Worm (Caenorhabditis elegans) whole organism, L3 larva: Measurements from ENCODE around the gene col-105.
A peak's percentile ranks its signal among the peaks of the same experiment; 100 is the strongest.

Experiments used
- R02D3.7 ChIP-seq: fragments of 150-350 bp; optimal IDR thresholded peaks from 2 replicates; lab custom pipeline; 2014; ENCODE audit warnings: missing biosample characterization, missing genetic modification characterization
- ZK546.5 ChIP-seq: sonication (generic microtip); optimal IDR thresholded peaks from 2 replicates; lab custom pipeline; 2017; ENCODE audit warnings: missing biosample characterization, missing genetic modification characterization
- aly-2 ChIP-seq: fragments of 150-350 bp; optimal IDR thresholded peaks from 2 replicates; lab custom pipeline; 2014; ENCODE audit warnings: missing biosample characterization, missing genetic modification characterization
- ceh-28 ChIP-seq: fragments of 150-350 bp; optimal IDR thresholded peaks from 2 replicates; lab custom pipeline; 2014; ENCODE audit warnings: missing biosample characterization, missing genetic modification reagents, missing genetic modification characterization
- ceh-9 ChIP-seq: sonication (generic microtip); optimal IDR thresholded peaks from 2 replicates; lab custom pipeline; 2018; ENCODE audit warnings: missing biosample characterization, missing genetic modification characterization
- egl-27 ChIP-seq: sonication (generic microtip); optimal IDR thresholded peaks from 4 replicates; lab custom pipeline; 2017; ENCODE audit warnings: missing biosample characterization, missing genetic modification reagents, missing genetic modification characterization
- egl-5 ChIP-seq: fragments of 150-350 bp; optimal IDR thresholded peaks from 2 replicates; lab custom pipeline; 2017; ENCODE audit warnings: missing biosample characterization, missing genetic modification reagents, missing genetic modification characterization, inconsistent platforms
- elt-1 ChIP-seq: fragments of 150-350 bp; optimal IDR thresholded peaks from 2 replicates; lab custom pipeline; 2014; ENCODE audit warnings: missing biosample characterization, missing genetic modification characterization
- elt-2 ChIP-seq: sonication (generic microtip); optimal IDR thresholded peaks from 2 replicates; lab custom pipeline; 2016; ENCODE audit warnings: missing genetic modification reagents, mild to moderate bottlenecking, missing genetic modification characterization, missing compliant biosample characterization
- fkh-10 ChIP-seq: sonication (generic microtip); optimal IDR thresholded peaks from 2 replicates; lab custom pipeline; 2017; ENCODE audit warnings: missing biosample characterization, missing genetic modification reagents, missing genetic modification characterization
- fkh-2 ChIP-seq: fragments of 150-350 bp; optimal IDR thresholded peaks from 2 replicates; lab custom pipeline; 2014; ENCODE audit warnings: missing biosample characterization, missing genetic modification reagents, missing genetic modification characterization
- fos-1 ChIP-seq: fragments of 150-350 bp; optimal IDR thresholded peaks from 2 replicates; lab custom pipeline; 2014; ENCODE audit warnings: missing biosample characterization, missing genetic modification characterization
- hmg-11 ChIP-seq: sonication (generic microtip); optimal IDR thresholded peaks from 2 replicates; lab custom pipeline; 2016; ENCODE audit warnings: missing genetic modification characterization, missing compliant biosample characterization
- lin-15B ChIP-seq: fragments of 150-350 bp; optimal IDR thresholded peaks from 2 replicates; lab custom pipeline; 2014; ENCODE audit warnings: missing biosample characterization, missing genetic modification characterization
- lin-39 ChIP-seq: fragments of 150-350 bp; optimal IDR thresholded peaks from 2 replicates; lab custom pipeline; 2018; ENCODE audit warnings: missing biosample characterization, missing genetic modification reagents, missing genetic modification characterization
- mdl-1 ChIP-seq: fragments of 150-350 bp; optimal IDR thresholded peaks from 2 replicates; lab custom pipeline; 2014; ENCODE audit warnings: missing biosample characterization, missing genetic modification characterization
- nfya-1 ChIP-seq: sonication (generic microtip); optimal IDR thresholded peaks from 2 replicates; lab custom pipeline; 2017; ENCODE audit warnings: missing genetic modification characterization, mild to moderate bottlenecking, missing compliant biosample characterization, antibody characterized with exemption, moderate library complexity; ENCODE audit not compliant: insufficient read depth
- nhr-11 ChIP-seq: fragments of 150-350 bp; optimal IDR thresholded peaks from 2 replicates; lab custom pipeline; 2014; ENCODE audit warnings: missing biosample characterization, missing genetic modification characterization
- nhr-12 ChIP-seq: fragments of 150-350 bp; optimal IDR thresholded peaks from 2 replicates; lab custom pipeline; 2014; ENCODE audit warnings: missing biosample characterization, missing genetic modification characterization
- nhr-23 ChIP-seq: fragments of 150-350 bp; optimal IDR thresholded peaks from 2 replicates; lab custom pipeline; 2014; ENCODE audit warnings: missing biosample characterization, missing genetic modification reagents, missing genetic modification characterization
- nhr-25 ChIP-seq: sonication (generic microtip); optimal IDR thresholded peaks from 2 replicates; lab custom pipeline; 2017; ENCODE audit warnings: missing biosample characterization, missing genetic modification characterization
- nhr-28 ChIP-seq: fragments of 150-350 bp; optimal IDR thresholded peaks from 2 replicates; lab custom pipeline; 2014; ENCODE audit warnings: missing biosample characterization, missing genetic modification characterization
- nhr-43 ChIP-seq: sonication (generic microtip); optimal IDR thresholded peaks from 2 replicates; lab custom pipeline; 2016; ENCODE audit warnings: mild to moderate bottlenecking, missing genetic modification characterization, missing compliant biosample characterization; ENCODE audit not compliant: poor library complexity, severe bottlenecking
- nhr-67 ChIP-seq: fragments of 150-350 bp; optimal IDR thresholded peaks from 2 replicates; lab custom pipeline; 2014; ENCODE audit warnings: missing biosample characterization, missing genetic modification characterization
- nhr-76 ChIP-seq: fragments of 150-350 bp; sonication (generic microtip); optimal IDR thresholded peaks from 5 replicates; lab custom pipeline; 2014; ENCODE audit warnings: missing biosample characterization, missing genetic modification characterization
- nhr-77 ChIP-seq: fragments of 150-350 bp; optimal IDR thresholded peaks from 2 replicates; lab custom pipeline; 2014; ENCODE audit warnings: missing biosample characterization, missing genetic modification characterization
- pha-4 ChIP-seq: fragments of 150-350 bp; optimal IDR thresholded peaks from 2 replicates; lab custom pipeline; 2014; ENCODE audit warnings: missing biosample characterization, missing genetic modification reagents, missing genetic modification characterization
- pqm-1 ChIP-seq: fragments of 150-350 bp; optimal IDR thresholded peaks from 2 replicates; lab custom pipeline; 2017; ENCODE audit warnings: missing biosample characterization, missing genetic modification characterization, inconsistent platforms
- sea-2 ChIP-seq: fragments of 150-350 bp; sonication (generic microtip); optimal IDR thresholded peaks from 4 replicates; lab custom pipeline; 2014; ENCODE audit warnings: missing biosample characterization, missing genetic modification reagents, missing genetic modification characterization
- skn-1 ChIP-seq: fragments of 150-350 bp; optimal IDR thresholded peaks from 2 replicates; lab custom pipeline; 2014; ENCODE audit warnings: missing biosample characterization, missing genetic modification characterization
- snpc-4 ChIP-seq: fragments of 150-350 bp; optimal IDR thresholded peaks from 2 replicates; lab custom pipeline; 2014; ENCODE audit warnings: missing biosample characterization, missing genetic modification characterization
- tbx-2 ChIP-seq: sonication (generic microtip); optimal IDR thresholded peaks from 2 replicates; lab custom pipeline; 2016; ENCODE audit warnings: mild to moderate bottlenecking, missing genetic modification characterization, missing compliant biosample characterization
- unc-39 ChIP-seq: sonication (generic microtip); optimal IDR thresholded peaks from 4 replicates; lab custom pipeline; 2017; ENCODE audit warnings: missing biosample characterization, missing genetic modification characterization
- zag-1 ChIP-seq: fragments of 150-350 bp; optimal IDR thresholded peaks from 2 replicates; lab custom pipeline; 2014; ENCODE audit warnings: missing biosample characterization, missing genetic modification characterization
- ztf-4 ChIP-seq: fragments of 150-350 bp; optimal IDR thresholded peaks from 2 replicates; lab custom pipeline; 2014; ENCODE audit warnings: missing biosample characterization, missing genetic modification characterization

The col-105 gene

DNA sequence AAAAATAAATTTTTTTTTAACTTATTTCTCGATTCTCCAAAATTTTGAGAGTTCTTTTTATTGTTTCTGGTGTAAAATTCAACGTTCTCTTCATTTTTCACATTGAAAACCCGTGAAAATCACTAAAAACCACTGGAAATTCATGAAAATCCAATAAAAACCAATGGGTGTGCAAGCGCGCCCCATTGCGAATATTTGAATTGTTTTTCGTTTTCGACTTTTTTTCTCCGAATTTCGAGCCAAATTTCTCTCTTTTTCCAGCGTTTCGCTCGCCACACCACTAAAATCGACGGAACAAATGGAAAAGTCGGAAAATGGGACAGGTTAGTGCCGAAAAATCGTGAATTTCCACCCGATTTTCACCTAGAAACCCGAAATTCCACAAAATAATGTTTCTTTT is 48.7 kb downstream of the col-105 start:
- TF ChIP-seq pqm-1 (tag; lab: Kevin White, UChicago) (no peak), nhr-43 (no peak), nhr-77 (tag; lab: Kevin White, UChicago) (no peak), skn-1 (tag; lab: Kevin White, UChicago) (no peak), sea-2 (GFP tag; lab: Kevin White, UChicago) (no peak), nhr-12 (no peak), pha-4 (tag; lab: Kevin White, UChicago) (peak; percentile 35), egl-5 (tag; lab: Kevin White, UChicago) (no peak), nhr-25 (tag; lab: Kevin White, UChicago) (no peak), unc-39 (no peak), hmg-11 (tag; lab: Kevin White, UChicago) (no peak), aly-2 (tag; lab: Kevin White, UChicago) (no peak), nhr-28 (no peak), lin-15B (tag; lab: Kevin White, UChicago) (peak; percentile 66), R02D3.7 (no peak)

ce11 chrIV:1309600-1310207 is 49.3 kb downstream of the col-105 start, which contains the start of the genes ddx-46 and F53H1.4:
Gene ddx-46, minus strand, starts transcription at chrIV:1309650.
Gene F53H1.4, plus strand, starts transcription at chrIV:1310166.
- TF ChIP-seq nhr-43 (no peak), lin-39 (tag; lab: Kevin White, UChicago) (peak; percentile 40), elt-1 (tag; lab: Kevin White, UChicago) (no peak), nhr-11 (no peak), elt-2 (tag; lab: Kevin White, UChicago) (no peak), pqm-1 (tag; lab: Kevin White, UChicago) (no peak), hmg-11 (tag; lab: Kevin White, UChicago) (peak; percentile 43), unc-39 (no peak), tbx-2 (tag; lab: Kevin White, UChicago) (no peak), nhr-23 (tag; lab: Kevin White, UChicago) (peak; percentile 7), fkh-2 (tag; lab: Kevin White, UChicago) (no peak), nfya-1 (tag; lab: Kevin White, UChicago) (peak; percentile 55), snpc-4 (tag; lab: Kevin White, UChicago) (no peak), fos-1 (tag; lab: Kevin White, UChicago) (no peak), lin-15B (tag; lab: Kevin White, UChicago) (peak; percentile 86), nhr-25 (tag; lab: Kevin White, UChicago) (no peak), pha-4 (tag; lab: Kevin White, UChicago) (peak; percentile 8), mdl-1 (no peak), zag-1 (tag; lab: Kevin White, UChicago) (no peak), ztf-4 (tag; lab: Kevin White, UChicago) (no peak), nhr-77 (tag; lab: Kevin White, UChicago) (no peak), nhr-76 (tag; lab: Kevin White, UChicago) (no peak), egl-27 (tag; lab: Kevin White, UChicago) (no peak), ceh-9 (tag; lab: Kevin White, UChicago) (no peak), fkh-10 (GFP tag; lab: Kevin White, UChicago) (no peak), ZK546.5 (no peak), aly-2 (tag; lab: Kevin White, UChicago) (no peak), sea-2 (GFP tag; lab: Kevin White, UChicago) (no peak), ceh-28 (tag; lab: Kevin White, UChicago) (no peak), nhr-67 (tag; lab: Kevin White, UChicago) (no peak)
